Worm (Caenorhabditis elegans): ENCODE data around the gene dhs-6.

DNA sequence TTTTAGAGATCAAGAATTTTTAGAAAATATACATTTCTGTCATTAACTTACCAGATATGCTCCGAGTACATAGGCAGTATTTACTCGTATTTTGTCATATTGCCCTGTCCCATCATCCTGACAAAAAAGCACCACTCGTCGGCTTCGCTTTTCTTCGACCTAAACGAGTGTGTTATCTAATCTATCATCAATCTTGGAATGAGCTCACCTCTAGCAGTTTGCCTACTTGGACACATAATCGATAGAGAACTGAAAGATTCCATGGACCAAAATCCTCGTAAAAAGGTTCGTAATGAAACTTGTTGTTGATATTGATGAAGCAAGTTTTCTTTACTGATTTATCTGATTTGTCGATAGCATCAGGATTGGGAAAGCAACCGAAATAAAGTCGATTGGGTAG is 26.3 kb downstream of the dhs-6 start:
- no peak for TF ChIP-seq rnt-1 (tag; optimal IDR thresholded peaks at IDR 0.05)
- no peak for TF ChIP-seq ama-1 (optimal IDR thresholded peaks at IDR 0.05)
- no peak for TF ChIP-seq nhr-11 (tag; optimal IDR thresholded peaks at IDR 0.05)
- TF ChIP-seq tbx-2 (tag; optimal IDR thresholded peaks at IDR 0.05) = no peak
- no peak for TF ChIP-seq elt-2 (tag; optimal IDR thresholded peaks at IDR 0.05)
- no peak for TF ChIP-seq pat-9 (tag; optimal IDR thresholded peaks at IDR 0.05)
- no peak for TF ChIP-seq gmeb-2 (tag; optimal IDR thresholded peaks at IDR 0.05)
- no peak for TF ChIP-seq pqm-1 (tag; optimal IDR thresholded peaks at IDR 0.05)
- no peak for TF ChIP-seq mec-3 (tag; optimal IDR thresholded peaks at IDR 0.05; ENCODE audit: borderline replicate concordance)
- TF ChIP-seq lin-11 (tag; optimal IDR thresholded peaks at IDR 0.05) = no peak
- no peak for TF ChIP-seq ceh-22 (tag; optimal IDR thresholded peaks at IDR 0.05)
- TF ChIP-seq ceh-34 (tag; optimal IDR thresholded peaks at IDR 0.05) = no peak
- no peak for TF ChIP-seq ztf-16 (tag; optimal IDR thresholded peaks at IDR 0.05)

Data from whole organism, late embryonic.